Worm (Caenorhabditis elegans): ENCODE measurements around the gene Y73B3A.11.
"Not testable (repeated sequence)": the region's sequence is repeated elsewhere in the genome, so short reads cannot be mapped to it uniquely, and the experiment has no call there.

The Y73B3A.11 gene

ce11 chrX:146832-147231 is 1.1 kb upstream of the Y73B3A.11 start (continued):
- TF ChIP-seq elt-3 (tag; optimal IDR thresholded peaks at IDR 0.05), result no peak
- TF ChIP-seq nhr-85 (tag), result no peak
- no peak for TF ChIP-seq pag-3 (tag; optimal IDR thresholded peaks at IDR 0.05; ENCODE audit: borderline replicate concordance, insufficient read depth)
- TF ChIP-seq fkh-10 (GFP tag; optimal IDR thresholded peaks at IDR 0.05), result no peak
- peak; percentile 25 for TF ChIP-seq nhr-71 (tag; optimal IDR thresholded peaks at IDR 0.05)
- no peak for TF ChIP-seq isw-1 (GFP tag; IDR thresholded peaks at IDR 0.05)
- no peak for TF ChIP-seq fkh-4 (tag; optimal IDR thresholded peaks at IDR 0.05; ENCODE audit: borderline replicate concordance)
- TF ChIP-seq elt-2 (tag; optimal IDR thresholded peaks at IDR 0.05), result no peak
- no peak for TF ChIP-seq nhr-47 (tag; optimal IDR thresholded peaks at IDR 0.05)
- no peak for TF ChIP-seq aly-2 (tag; optimal IDR thresholded peaks at IDR 0.05)
- TF ChIP-seq lsy-2 (tag; optimal IDR thresholded peaks at IDR 0.05), result peak in 1 of 2 experiments; percentile 27
- TF ChIP-seq fos-1 (tag; optimal IDR thresholded peaks at IDR 0.05), result no peak
- no peak for TF ChIP-seq blmp-1 (tag; optimal IDR thresholded peaks at IDR 0.05)
- no peak for TF ChIP-seq egl-27 (tag; optimal IDR thresholded peaks at IDR 0.05)
- TF ChIP-seq mdl-1 (tag; optimal IDR thresholded peaks at IDR 0.05), result no peak
- no peak for TF ChIP-seq zag-1 (tag; optimal IDR thresholded peaks at IDR 0.05)
- TF ChIP-seq nhr-76 (tag; optimal IDR thresholded peaks at IDR 0.05), result no peak
- TF ChIP-seq nhr-28 (tag; optimal IDR thresholded peaks at IDR 0.05), result no peak
- TF ChIP-seq hlh-17 (GFP tag; optimal IDR thresholded peaks at IDR 0.05; ENCODE audit: borderline replicate concordance), result no peak

- not testable (repeated sequence) for TF ChIP-seq fkh-8 (tag; optimal IDR thresholded peaks at IDR 0.05); egl-27 (tag; optimal IDR thresholded peaks at IDR 0.05); nhr-19 (GFP tag; conservative IDR thresholded peaks at IDR 0.05)
Observed at ce11 chrX:163034-163433, 15.1 kb downstream of the Y73B3A.11 start, which contains the start of gene tmed-12. tmed-12 (minus strand) TSS chrX:163134.

ce11 chrX:177075-177474 is 29.2 kb downstream of the Y73B3A.11 start, which contains the start of the genes T08D2.5 and T08D2.4:
T08D2.5 (plus strand) TSS chrX:177375.
T08D2.4 (plus strand) TSS chrX:177396.
- TF ChIP-seq zip-4 (GFP tag; optimal IDR thresholded peaks at IDR 0.05), result no peak
- no peak for TF ChIP-seq lin-39 (tag; optimal IDR thresholded peaks at IDR 0.05)
- no peak for TF ChIP-seq ceh-90 (tag; optimal IDR thresholded peaks at IDR 0.05)
- no peak for TF ChIP-seq fkh-8 (tag; optimal IDR thresholded peaks at IDR 0.05)
- TF ChIP-seq mdl-1 (tag; optimal IDR thresholded peaks at IDR 0.05), result no peak
- TF ChIP-seq nhr-19 (GFP tag; conservative IDR thresholded peaks at IDR 0.05), result no peak
- no peak for TF ChIP-seq skn-1 (tag; optimal IDR thresholded peaks at IDR 0.05)

- not testable (repeated sequence) for TF ChIP-seq unc-86, mep-1, nhr-47 (tag; optimal IDR thresholded peaks at IDR 0.05)
Observed at ce11 chrX:182119-182741, 34.3 kb downstream of the Y73B3A.11 start, which contains the start of the genes T08D2.6 and chkr-1. T08D2.6 (minus strand) TSS chrX:182169. chkr-1 (plus strand) TSS chrX:182691.

ce11 chrX:192534-192933 is 44.6 kb downstream of the Y73B3A.11 start, which contains the start of gene T08D2.8:
T08D2.8 (plus strand) TSS chrX:192834.
- no peak for TF ChIP-seq isw-1 (GFP tag; IDR thresholded peaks at IDR 0.05)
- no peak for TF ChIP-seq unc-86 (tag; optimal IDR thresholded peaks at IDR 0.05)
- no peak for TF ChIP-seq nhr-84 (tag; optimal IDR thresholded peaks at IDR 0.05)
- no peak for TF ChIP-seq tbx-2 (tag; optimal IDR thresholded peaks at IDR 0.05)
- no peak for TF ChIP-seq ceh-63 (GFP tag; optimal IDR thresholded peaks at IDR 0.05)
- no peak for TF ChIP-seq elt-2 (tag; optimal IDR thresholded peaks at IDR 0.05)
- TF ChIP-seq ets-5 (GFP tag; IDR thresholded peaks at IDR 0.05), result no peak
- no peak for TF ChIP-seq swsn-7 (tag; optimal IDR thresholded peaks at IDR 0.05)

Measured in whole organism, L1 larva.